Worm (Caenorhabditis elegans): ENCODE results near the gene drd-1.

DNA sequence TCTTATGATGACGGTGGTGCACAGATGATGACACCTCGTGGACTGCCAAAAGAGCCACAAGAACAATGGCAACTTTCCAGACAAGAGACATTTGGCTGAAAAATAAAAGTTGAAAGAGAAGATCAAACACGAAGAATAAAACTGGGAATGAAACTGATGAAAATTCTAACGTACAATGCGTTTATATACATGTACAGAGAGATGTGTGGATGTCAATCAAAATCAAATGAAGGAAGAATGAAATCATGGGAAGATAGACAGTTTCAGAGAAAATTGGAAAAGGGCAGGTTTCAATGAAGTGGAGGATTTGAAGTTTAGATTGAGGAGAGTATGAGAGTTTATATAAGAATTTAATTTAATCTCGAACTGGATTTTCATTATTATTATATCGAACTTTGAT lies 11.2 kb downstream of the drd-1 start, which contains the start of gene dod-23:
- no peak for TF ChIP-seq scrt-1 (GFP tag; IDR thresholded peaks at IDR 0.05)
- no peak for TF ChIP-seq sea-1 (GFP tag; conservative IDR thresholded peaks at IDR 0.05)
- no peak for TF ChIP-seq hmg-4 (GFP tag; optimal IDR thresholded peaks at IDR 0.05)
- no peak for TF ChIP-seq ama-1 (optimal IDR thresholded peaks at IDR 0.05)
- no peak for TF ChIP-seq tbx-11 (GFP tag; IDR thresholded peaks at IDR 0.05)
- TF ChIP-seq tbx-37 (GFP tag; conservative IDR thresholded peaks at IDR 0.05): no peak
- no peak for TF ChIP-seq pes-1 (GFP tag; IDR thresholded peaks at IDR 0.05)
- TF ChIP-seq flt-1 (GFP tag; IDR thresholded peaks at IDR 0.05): no peak
- TF ChIP-seq tra-4 (tag; optimal IDR thresholded peaks at IDR 0.05): no peak
- TF ChIP-seq ceh-13 (GFP tag; optimal IDR thresholded peaks at IDR 0.05): no peak
- no peak for TF ChIP-seq ets-7 (tag; optimal IDR thresholded peaks at IDR 0.05)

Data from whole organism, early embryonic.